Worm (Caenorhabditis elegans) whole organism, L2 larva: Measurements from ENCODE around the gene F44B9.8.
A peak's percentile ranks its signal among the peaks of the same experiment; 100 is the strongest.

ENCODE experiments used
- C34F6.9 ChIP-seq: fragments of 150-350 bp; optimal IDR thresholded peaks from 2 replicates; lab custom pipeline; 2014; ENCODE audit warnings: missing biosample characterization, missing genetic modification characterization
- ZK546.5 ChIP-seq: sonication (generic microtip); optimal IDR thresholded peaks from 2 replicates; lab custom pipeline; 2017; ENCODE audit warnings: missing biosample characterization, missing genetic modification characterization
- aly-2 ChIP-seq: fragments of 150-350 bp; optimal IDR thresholded peaks from 2 replicates; lab custom pipeline; 2014; ENCODE audit warnings: missing biosample characterization, missing genetic modification characterization
- ama-1 ChIP-seq: fragments of 150-350 bp; optimal IDR thresholded peaks from 2 replicates; lab custom pipeline; 2018; ENCODE audit warnings: inconsistent platforms
- ceh-82 ChIP-seq: fragments of 150-350 bp; optimal IDR thresholded peaks from 2 replicates; lab custom pipeline; 2014; ENCODE audit warnings: missing biosample characterization, missing genetic modification characterization
- egl-27 ChIP-seq: sonication (generic microtip); optimal IDR thresholded peaks from 3 replicates; lab custom pipeline; 2017; ENCODE audit warnings: missing biosample characterization, missing genetic modification reagents, missing genetic modification characterization
- elt-3 ChIP-seq: sonication (generic microtip); optimal IDR thresholded peaks from 2 replicates; lab custom pipeline; 2017; ENCODE audit warnings: missing biosample characterization, missing genetic modification characterization
- mbf-1 ChIP-seq: sonication (generic microtip); optimal IDR thresholded peaks from 2 replicates; lab custom pipeline; 2017; ENCODE audit warnings: missing biosample characterization, missing genetic modification characterization
- nhr-11 ChIP-seq: fragments of 150-350 bp; optimal IDR thresholded peaks from 2 replicates; lab custom pipeline; 2014; ENCODE audit warnings: missing biosample characterization, missing genetic modification characterization
- nhr-237 ChIP-seq: fragments of 150-350 bp; optimal IDR thresholded peaks from 2 replicates; lab custom pipeline; 2014; ENCODE audit warnings: missing biosample characterization, missing genetic modification characterization
- nhr-25 ChIP-seq: fragments of 150-350 bp; sonication (generic microtip); optimal IDR thresholded peaks from 3 replicates; lab custom pipeline; 2014; ENCODE audit warnings: missing biosample characterization, missing genetic modification characterization
- snpc-4 ChIP-seq: fragments of 150-350 bp; optimal IDR thresholded peaks from 2 replicates; lab custom pipeline; 2014; ENCODE audit warnings: missing biosample characterization, missing genetic modification characterization
- unc-39 ChIP-seq: fragments of 150-350 bp; optimal IDR thresholded peaks from 2 replicates; lab custom pipeline; 2014; ENCODE audit warnings: missing biosample characterization, missing genetic modification characterization

DNA sequence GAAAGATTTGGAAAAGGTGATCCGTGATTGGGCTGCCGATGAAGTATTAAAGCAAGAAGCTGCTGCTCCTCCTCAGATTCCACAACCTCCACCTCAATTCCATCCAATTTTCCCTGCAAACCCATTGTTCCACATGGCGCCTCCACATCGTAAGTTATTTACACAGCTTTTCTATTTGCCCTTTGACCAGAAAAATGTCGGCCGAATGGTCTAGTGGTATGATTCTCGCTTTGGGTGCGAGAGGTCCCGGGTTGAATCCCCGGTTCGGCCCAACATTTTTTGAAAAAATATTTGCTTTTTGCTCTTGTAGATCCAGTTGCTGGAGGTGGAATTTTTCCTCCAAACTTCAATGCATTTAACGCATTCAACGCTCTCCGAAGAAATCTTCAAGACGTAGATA lies 39.8 kb upstream of the F44B9.8 start:
- no peak for TF ChIP-seq mbf-1
- TF ChIP-seq nhr-237 (tag; lab: Kevin White, UChicago) = no peak
- no peak for TF ChIP-seq ama-1 (lab: Kevin White, UChicago)
- TF ChIP-seq nhr-11 = no peak
- TF ChIP-seq aly-2 (tag; lab: Kevin White, UChicago) = no peak
- no peak for TF ChIP-seq C34F6.9 (tag; lab: Kevin White, UChicago)
- TF ChIP-seq ZK546.5 = no peak
- peak; percentile 38 for TF ChIP-seq snpc-4 (tag; lab: Kevin White, UChicago)
- TF ChIP-seq nhr-25 (tag; lab: Kevin White, UChicago) = no peak
- no peak for TF ChIP-seq egl-27 (tag; lab: Kevin White, UChicago)
- TF ChIP-seq unc-39 (tag; lab: Kevin White, UChicago) = no peak
- no peak for TF ChIP-seq elt-3 (tag; lab: Kevin White, UChicago)
- no peak for TF ChIP-seq ceh-82 (tag; lab: Kevin White, UChicago)
